Fruit fly (Drosophila melanogaster) Kc167 (cell line): ENCODE results near the gene Ctl2.

Experiments
- Myc ChIP-seq: fragments of >200 bp; optimal IDR thresholded peaks from 2 replicates; lab custom pipeline; 2017; ENCODE audit warnings: missing external identifiers
- Sin3A ChIP-seq: fragments of >200 bp; optimal IDR thresholded peaks from 2 replicates; lab custom pipeline; 2018; ENCODE audit warnings: missing external identifiers
- h ChIP-seq: fragments of >200 bp; optimal IDR thresholded peaks from 3 replicates; lab custom pipeline; 2018; ENCODE audit warnings: missing external identifiers
- insv ChIP-seq: fragments of >200 bp; optimal IDR thresholded peaks from 3 replicates; lab custom pipeline; 2018; ENCODE audit warnings: missing external identifiers
- psq ChIP-seq: fragments of >200 bp; optimal IDR thresholded peaks from 2 replicates; lab custom pipeline; 2017; ENCODE audit warnings: missing external identifiers
- ttk ChIP-seq: sonication (Bioruptor generic); optimal IDR thresholded peaks from 2 replicates; lab custom pipeline; 2017; ENCODE audit warnings: missing external identifiers

Ctl2 gene

DNA sequence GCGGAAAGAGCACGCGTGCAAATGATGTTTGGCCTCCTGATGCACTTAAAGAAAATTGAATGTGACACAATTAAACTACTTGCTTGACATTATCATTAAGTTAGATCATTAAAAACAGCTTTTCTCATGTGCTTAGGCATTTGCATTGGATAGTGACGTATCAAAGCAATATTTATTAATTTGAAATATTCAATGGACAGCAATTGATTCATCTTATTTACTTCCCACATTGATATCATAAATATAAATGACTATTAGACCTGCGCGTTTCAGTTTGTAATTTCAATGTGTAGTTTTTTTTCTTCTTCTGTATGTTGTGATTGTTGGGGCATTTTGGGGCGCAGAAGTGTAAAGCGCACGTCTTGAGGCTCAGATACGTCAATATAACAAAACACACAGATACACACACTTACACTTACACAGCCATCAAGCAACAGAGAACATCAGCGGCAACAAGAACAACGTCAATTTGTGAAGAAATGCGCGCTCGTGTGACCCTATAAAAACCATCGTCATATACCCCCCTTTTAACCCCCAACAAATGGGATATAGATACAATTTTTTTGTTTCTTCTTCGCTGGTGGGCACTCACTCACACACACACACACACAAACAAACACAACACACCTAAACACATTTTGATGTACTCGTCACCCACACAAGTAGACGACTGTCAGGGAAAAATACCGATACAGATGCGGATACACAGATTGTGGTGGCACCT, 34.1 kb upstream of the Ctl2 start:
- no peak for TF ChIP-seq ttk (lab: Kevin White, UChicago)
- no peak for TF ChIP-seq Sin3A (lab: Kevin White, UChicago)
- no peak for TF ChIP-seq insv
- TF ChIP-seq h = no peak
- TF ChIP-seq psq (lab: Kevin White, UChicago) = no peak
- no peak for TF ChIP-seq Myc (lab: Kevin White, UChicago)

DNA sequence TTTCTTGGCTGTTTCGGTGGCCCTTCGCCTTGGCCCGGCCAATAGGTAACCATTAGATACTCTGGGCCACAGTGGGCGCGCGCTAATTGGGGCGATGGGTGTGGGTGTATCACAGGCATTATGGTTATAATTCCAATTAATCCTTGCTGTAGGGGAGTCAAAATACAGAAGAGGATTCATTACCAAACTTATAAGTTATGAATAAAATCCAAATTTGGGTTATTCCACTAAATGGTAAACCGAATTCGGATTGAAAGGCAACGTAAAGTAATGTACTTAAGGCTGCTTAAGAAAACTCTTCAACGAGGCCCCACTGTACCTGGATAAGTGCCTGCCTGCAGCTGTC, 33.5 kb upstream of the Ctl2 start:
- no peak for TF ChIP-seq Sin3A (lab: Kevin White, UChicago)
- TF ChIP-seq h = no peak
- no peak for TF ChIP-seq psq (lab: Kevin White, UChicago)
- no peak for TF ChIP-seq insv
- no peak for TF ChIP-seq ttk (lab: Kevin White, UChicago)
- TF ChIP-seq Myc (lab: Kevin White, UChicago) = no peak

DNA sequence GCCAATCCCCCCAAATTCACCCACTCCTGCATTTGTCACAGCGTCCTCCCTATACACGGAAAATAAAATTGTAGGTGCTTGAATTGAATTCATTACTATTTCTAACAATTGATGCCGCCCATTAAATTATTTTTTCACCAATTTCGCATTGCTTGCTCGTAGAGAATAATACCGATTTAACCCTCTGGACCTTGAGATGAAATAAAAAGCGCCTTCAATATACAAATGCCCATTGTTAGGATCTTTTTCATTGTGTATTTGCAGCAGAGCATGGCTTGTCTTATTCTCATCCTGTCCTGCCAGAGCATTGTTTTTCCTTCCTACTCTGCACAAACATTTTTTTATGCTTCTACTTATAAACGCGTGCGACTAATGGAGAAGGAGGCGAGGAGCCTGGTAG, 31.6 kb upstream of the Ctl2 start:
- TF ChIP-seq Myc (lab: Kevin White, UChicago) (no peak), psq (lab: Kevin White, UChicago) (no peak), h (no peak), ttk (lab: Kevin White, UChicago) (no peak), Sin3A (lab: Kevin White, UChicago) (no peak), insv (no peak)

DNA sequence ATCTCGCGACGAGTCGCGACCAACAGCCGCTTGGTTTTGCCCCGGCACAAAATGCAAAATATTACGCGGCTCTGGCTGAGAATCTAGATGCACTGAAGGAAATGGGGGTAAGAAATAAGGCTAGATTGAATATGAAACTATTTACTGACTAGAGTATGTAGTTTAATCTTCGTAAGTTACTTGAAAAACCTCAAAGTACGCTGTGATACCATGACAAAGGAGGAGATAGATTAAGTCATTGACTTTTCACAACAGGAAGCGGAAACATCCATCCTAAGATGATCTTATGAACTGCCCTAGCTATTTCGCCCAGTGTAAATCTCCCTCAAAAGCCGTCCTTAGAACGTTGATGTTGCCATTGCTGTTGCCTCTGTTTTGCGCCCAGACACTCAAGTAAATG, 29.0 kb upstream of the Ctl2 start:
- no peak for TF ChIP-seq Sin3A (lab: Kevin White, UChicago)
- TF ChIP-seq Myc (lab: Kevin White, UChicago) = no peak
- TF ChIP-seq ttk (lab: Kevin White, UChicago) = no peak

dm6 chr3R:29095525-29095924, 27.6 kb upstream of the Ctl2 start:
- no peak for TF ChIP-seq ttk (lab: Kevin White, UChicago)
- TF ChIP-seq Sin3A (lab: Kevin White, UChicago) = no peak
- TF ChIP-seq psq (lab: Kevin White, UChicago) = no peak
- TF ChIP-seq h = no peak
- no peak for TF ChIP-seq insv
- no peak for TF ChIP-seq Myc (lab: Kevin White, UChicago)

DNA sequence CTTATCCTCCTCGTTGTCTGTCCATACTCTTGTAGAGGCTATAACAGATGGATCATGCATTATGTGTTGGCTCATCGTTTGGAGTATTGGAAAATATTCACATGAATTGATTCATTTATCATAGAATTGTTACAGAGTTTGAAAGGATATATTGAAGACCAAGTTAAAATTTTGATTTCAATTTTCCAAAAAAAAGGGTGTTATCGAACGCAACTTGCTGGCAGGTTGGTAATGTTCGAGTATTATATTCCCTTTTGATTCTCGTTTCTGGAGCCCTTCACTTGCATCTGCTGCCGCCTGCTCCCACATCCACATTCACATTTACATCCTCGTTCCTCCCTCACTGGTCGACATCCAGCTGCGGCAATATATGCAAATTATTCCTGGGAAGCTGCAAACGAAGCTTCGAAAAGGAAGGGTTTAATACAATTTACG, 27.1 kb upstream of the Ctl2 start:
- TF ChIP-seq Myc (lab: Kevin White, UChicago) (no peak), ttk (lab: Kevin White, UChicago) (no peak), h (no peak), Sin3A (lab: Kevin White, UChicago) (no peak), insv (no peak), psq (lab: Kevin White, UChicago) (no peak)

- TF ChIP-seq Myc (lab: Kevin White, UChicago) (no peak), insv (no peak), psq (lab: Kevin White, UChicago) (no peak), h (no peak), Sin3A (lab: Kevin White, UChicago) (no peak), ttk (lab: Kevin White, UChicago) (no peak)
These were observed 25.1 kb upstream of the Ctl2 start for dm6 chr3R:29098022-29098421.

DNA sequence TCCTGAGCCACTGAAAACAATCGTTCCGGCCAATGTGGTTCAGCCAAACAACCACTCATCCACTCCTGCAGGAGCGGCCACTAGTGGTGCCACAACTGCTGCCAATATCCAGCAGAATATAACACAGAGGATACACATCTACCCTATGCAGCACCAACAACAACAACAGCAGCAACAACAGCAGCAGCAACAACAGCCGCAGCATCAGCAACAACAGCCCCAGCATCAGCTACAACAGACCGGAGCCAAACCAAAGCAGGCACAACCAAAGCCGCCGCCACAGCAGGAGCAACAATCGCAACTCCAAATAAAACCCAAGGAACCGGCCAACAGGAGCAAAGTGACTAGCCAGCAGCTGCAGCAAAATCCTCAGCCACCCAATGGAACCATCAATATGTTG, 19.9 kb upstream of the Ctl2 start:
- TF ChIP-seq ttk (lab: Kevin White, UChicago) = no peak
- TF ChIP-seq Myc (lab: Kevin White, UChicago) = no peak
- no peak for TF ChIP-seq psq (lab: Kevin White, UChicago)
- no peak for TF ChIP-seq h
- no peak for TF ChIP-seq Sin3A (lab: Kevin White, UChicago)
- no peak for TF ChIP-seq insv

dm6 chr3R:29111795-29112194, 11.4 kb upstream of the Ctl2 start:
- TF ChIP-seq ttk (lab: Kevin White, UChicago) = no peak
- TF ChIP-seq insv = no peak
- no peak for TF ChIP-seq Myc (lab: Kevin White, UChicago)
- TF ChIP-seq Sin3A (lab: Kevin White, UChicago) = no peak
- no peak for TF ChIP-seq psq (lab: Kevin White, UChicago)
- TF ChIP-seq h = no peak

DNA sequence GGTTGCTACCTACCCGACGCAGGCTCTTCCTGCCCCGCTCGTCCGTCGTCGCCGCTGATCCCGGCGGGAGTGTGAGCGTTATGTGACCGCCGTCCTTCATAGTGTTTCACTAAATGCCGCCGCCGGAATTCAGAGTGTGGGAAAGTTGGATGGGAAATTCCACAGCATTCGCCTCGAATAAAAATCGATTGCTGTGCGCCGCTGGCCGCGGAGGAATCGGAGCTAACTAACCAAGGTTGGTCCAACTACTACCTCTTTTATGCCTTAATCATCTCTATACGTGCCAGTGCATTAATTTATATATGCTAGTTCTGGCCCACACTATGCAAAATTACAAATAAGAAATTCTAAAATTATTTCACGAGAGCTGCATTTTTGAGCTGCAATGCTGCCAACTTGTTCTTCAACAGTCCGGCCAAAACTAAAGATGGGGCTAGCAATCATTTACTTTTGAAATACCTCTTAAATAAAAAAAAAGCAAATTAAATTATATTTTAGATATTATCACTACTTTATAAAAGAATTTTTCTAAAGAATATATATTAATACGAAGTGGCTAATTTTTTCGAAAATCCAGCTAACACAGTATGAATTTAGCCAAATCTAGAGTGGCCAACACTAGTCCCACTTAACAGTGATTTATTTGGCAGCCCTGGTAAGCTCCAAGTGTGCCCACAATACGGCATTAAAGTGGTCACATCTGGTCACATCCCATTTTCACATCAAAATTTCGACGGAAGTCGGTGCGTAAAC, 10.6 kb upstream of the Ctl2 start, which contains the start of the genes alpha-Man-Ib and Pdhb:
alpha-Man-Ib (minus strand) TSS at position 425 of the 753 bp plus-strand sequence.
Pdhb (plus strand) TSS at position 674 of the 753 bp plus-strand sequence.
- TF ChIP-seq h = no peak
- TF ChIP-seq ttk (lab: Kevin White, UChicago) = no peak
- no peak for TF ChIP-seq Sin3A (lab: Kevin White, UChicago)
- TF ChIP-seq insv = no peak
- TF ChIP-seq Myc (lab: Kevin White, UChicago) = no peak
- no peak for TF ChIP-seq psq (lab: Kevin White, UChicago)

DNA sequence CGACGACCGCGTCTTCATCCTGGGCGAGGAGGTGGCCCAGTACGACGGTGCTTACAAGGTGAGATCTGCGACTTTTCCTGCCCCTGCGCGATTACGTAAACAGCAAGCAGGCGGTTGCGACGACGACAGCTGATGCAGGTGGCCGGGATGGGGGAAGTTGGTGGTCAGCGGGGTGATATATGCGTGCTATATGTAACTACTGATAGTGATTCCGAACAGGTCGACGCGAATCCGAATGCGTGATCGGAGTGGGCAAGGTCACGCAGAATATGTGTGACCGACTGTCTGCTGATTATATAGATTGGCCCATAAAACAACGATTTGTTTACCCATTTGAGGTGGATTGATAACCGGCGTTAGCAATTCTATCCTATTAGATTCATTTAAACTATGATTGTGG, 9.8 kb upstream of the Ctl2 start:
- no peak for TF ChIP-seq h
- no peak for TF ChIP-seq Myc (lab: Kevin White, UChicago)
- TF ChIP-seq Sin3A (lab: Kevin White, UChicago) = no peak
- TF ChIP-seq insv = no peak
- no peak for TF ChIP-seq psq (lab: Kevin White, UChicago)
- TF ChIP-seq ttk (lab: Kevin White, UChicago) = no peak

- TF ChIP-seq Sin3A (lab: Kevin White, UChicago) (no peak), Myc (lab: Kevin White, UChicago) (no peak), insv (no peak), psq (lab: Kevin White, UChicago) (no peak), h (no peak), ttk (lab: Kevin White, UChicago) (no peak)
These were observed 6.9 kb upstream of the Ctl2 start, which contains the start of gene Atg14 for dm6 chr3R:29116167-29116725. Atg14 (plus strand) TSS chr3R:29116391.
